Worm (Caenorhabditis elegans) whole organism, L1 larva: ENCODE data around the gene nspa-8.

ENCODE experiments used
- blmp-1 ChIP-seq: fragments of 150-350 bp; optimal IDR thresholded peaks from 2 replicates; lab custom pipeline; 2014; ENCODE audit warnings: missing biosample characterization, missing genetic modification characterization
- ceh-82 ChIP-seq, 3 experiments: fragments of 150-350 bp in 1 of 3; sonication (generic microtip) in 2 of 3; optimal IDR thresholded peaks; 2 replicates each; lab custom pipeline; 2014 to 2017; ENCODE audit warnings: missing biosample characterization in 3 of 3, missing genetic modification characterization in 3 of 3
- fkh-10 ChIP-seq: sonication (generic microtip); optimal IDR thresholded peaks from 2 replicates; lab custom pipeline; 2017; ENCODE audit warnings: missing biosample characterization, missing genetic modification reagents, missing genetic modification characterization
- lsy-2 ChIP-seq, 2 experiments: fragments of 150-350 bp; optimal IDR thresholded peaks; 2 replicates each; lab custom pipeline; 2014; ENCODE audit warnings: missing biosample characterization in 2 of 2, missing genetic modification characterization in 2 of 2
- mab-9 ChIP-seq: fragments of 200-800 bp; sonication (Bioruptor generic); IDR thresholded peaks from 2 replicates; pipeline ENCODE4 v1.3.6; 2022; ENCODE audit warnings: missing genetic modification reagents, missing genetic modification characterization, missing compliant biosample characterization
- nhr-19 ChIP-seq: fragments of 200-800 bp; sonication (Bioruptor generic); conservative IDR thresholded peaks from 2 replicates; pipeline ENCODE4 v1.3.6; 2022; ENCODE audit warnings: missing genetic modification characterization, missing compliant biosample characterization
- nhr-28 ChIP-seq: fragments of 150-350 bp; optimal IDR thresholded peaks from 2 replicates; lab custom pipeline; 2014; ENCODE audit warnings: missing biosample characterization, missing genetic modification characterization
- nhr-77 ChIP-seq: fragments of 150-350 bp; optimal IDR thresholded peaks from 2 replicates; lab custom pipeline; 2014; ENCODE audit warnings: missing biosample characterization, missing genetic modification characterization
- zag-1 ChIP-seq: fragments of 150-350 bp; optimal IDR thresholded peaks from 2 replicates; lab custom pipeline; 2014; ENCODE audit warnings: missing biosample characterization, missing genetic modification characterization
- ztf-11 ChIP-seq, 2 experiments: sonication (generic microtip); optimal IDR thresholded peaks; 2 replicates each; lab custom pipeline; 2016 to 2017; ENCODE audit warnings: missing genetic modification characterization in 2 of 2, missing biosample characterization in 1 of 2, missing compliant biosample characterization in 1 of 2

DNA sequence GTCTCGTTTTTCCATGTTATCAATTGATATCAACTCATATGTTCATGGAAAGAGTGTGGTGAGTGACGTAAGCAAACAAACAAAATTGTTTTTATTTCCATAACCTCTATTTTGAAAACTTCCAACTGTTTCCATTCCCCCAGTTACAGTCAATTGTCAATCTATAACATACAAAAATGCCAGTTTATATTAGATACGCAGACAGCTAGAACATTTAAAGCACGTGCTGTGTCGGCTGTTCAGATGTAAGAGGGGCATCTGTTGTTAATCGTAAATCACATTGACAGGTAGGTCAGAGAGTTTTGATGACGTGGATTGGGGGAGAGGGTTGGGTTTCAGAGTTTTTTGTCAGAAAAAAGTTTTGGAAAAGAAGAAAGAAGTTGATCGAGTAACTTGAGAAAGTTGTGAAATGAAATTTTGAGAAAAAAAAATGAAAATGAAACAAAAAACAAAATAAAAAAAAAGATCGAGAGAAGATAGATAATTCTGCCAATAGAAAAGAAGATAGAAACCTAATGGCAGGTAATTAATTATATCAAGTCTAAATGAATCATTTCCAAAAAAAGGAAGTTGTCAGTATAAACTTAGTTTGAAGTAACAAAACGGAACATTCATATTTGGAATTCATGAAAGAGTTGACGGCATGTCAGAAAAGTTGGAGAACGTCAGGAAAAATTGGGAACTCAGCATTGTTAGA, 21.8 kb upstream of the nspa-8 start:
- TF ChIP-seq ztf-11 (tag; optimal IDR thresholded peaks at IDR 0.05; lab: Kevin White, UChicago) (no peak), fkh-10 (GFP tag; lab: Kevin White, UChicago) (no peak), nhr-19 (GFP tag; lab: Robert Waterston, UW) (peak; percentile 78), mab-9 (GFP tag; lab: Robert Waterston, UW) (no peak), zag-1 (tag; lab: Kevin White, UChicago) (no peak), blmp-1 (tag; lab: Kevin White, UChicago) (peak; percentile 53), ceh-82 (tag; optimal IDR thresholded peaks at IDR 0.05; lab: Kevin White, UChicago) (no peak), nhr-28 (no peak), lsy-2 (tag; optimal IDR thresholded peaks at IDR 0.05; lab: Kevin White, UChicago) (peak; percentile 71 to 78), nhr-77 (no peak)
